Fruit fly (Drosophila melanogaster) whole organism, embryonic: ENCODE measurements around the gene CG33158.

Experiments used
- B-H1 ChIP-seq: fragments of 200-800 bp; sonication (Bioruptor generic); IDR thresholded peaks from 3 replicates; pipeline ENCODE4 v1.3.6; 2022; ENCODE audit warnings: missing biosample characterization, missing genetic modification characterization
- CG10267 ChIP-seq: fragments of 200-800 bp; sonication (Bioruptor generic); optimal IDR thresholded peaks from 2 replicates; lab custom pipeline; 2018; ENCODE audit warnings: missing biosample characterization, mild to moderate bottlenecking, missing genetic modification characterization, moderate library complexity
- CG10979 ChIP-seq: fragments of 200-800 bp; sonication (Bioruptor generic); optimal IDR thresholded peaks from 2 replicates; lab custom pipeline; 2018; ENCODE audit warnings: missing biosample characterization, mild to moderate bottlenecking, missing genetic modification characterization, moderate library complexity
- CG11247 ChIP-seq: fragments of 200-800 bp; sonication (Bioruptor generic); IDR thresholded peaks from 2 replicates; pipeline ENCODE4 v1.3.6; 2022; ENCODE audit warnings: missing biosample characterization, missing genetic modification characterization
- CG11398 ChIP-seq: fragments of 200-800 bp; sonication (Bioruptor generic); optimal IDR thresholded peaks from 2 replicates; lab custom pipeline; 2016; ENCODE audit warnings: missing biosample characterization, missing genetic modification characterization
- CG11723 ChIP-seq: fragments of 200-800 bp; sonication (Bioruptor generic); optimal IDR thresholded peaks from 2 replicates; lab custom pipeline; 2017; ENCODE audit warnings: missing biosample characterization, mild to moderate bottlenecking, missing genetic modification characterization
- CG12299 ChIP-seq: fragments of 200-800 bp; sonication (Bioruptor generic); optimal IDR thresholded peaks from 2 replicates; lab custom pipeline; 2018; ENCODE audit warnings: missing biosample characterization, mild to moderate bottlenecking, missing genetic modification characterization
- CG13287 ChIP-seq: fragments of 200-800 bp; sonication (Bioruptor generic); IDR thresholded peaks from 2 replicates; pipeline ENCODE4 v1.3.6; 2022; ENCODE audit warnings: missing biosample characterization, missing genetic modification characterization; ENCODE audit not compliant: partially characterized antibody
- CG13624 ChIP-seq: fragments of 200-800 bp; sonication (Bioruptor generic); optimal IDR thresholded peaks from 2 replicates; lab custom pipeline; 2016; ENCODE audit warnings: missing biosample characterization, missing genetic modification characterization
- CG13775 ChIP-seq: fragments of 200-800 bp; sonication (Bioruptor generic); optimal IDR thresholded peaks from 3 replicates; lab custom pipeline; 2017; ENCODE audit warnings: missing biosample characterization, mild to moderate bottlenecking, missing genetic modification characterization
- CG13894 ChIP-seq: fragments of 200-800 bp; sonication (Bioruptor generic); optimal IDR thresholded peaks from 3 replicates; lab custom pipeline; 2018; ENCODE audit warnings: missing biosample characterization, mild to moderate bottlenecking, missing genetic modification characterization, moderate library complexity
- CG2120 ChIP-seq: fragments of 200-800 bp; sonication (Bioruptor generic); optimal IDR thresholded peaks from 3 replicates; lab custom pipeline; 2016; ENCODE audit warnings: missing biosample characterization, missing genetic modification characterization
- CG2199 ChIP-seq: fragments of 200-800 bp; sonication (Bioruptor generic); IDR thresholded peaks from 3 replicates; pipeline ENCODE4 v1.3.6; 2022; ENCODE audit warnings: missing biosample characterization, missing genetic modification characterization
- CG2712 ChIP-seq: fragments of 200-800 bp; optimal IDR thresholded peaks from 3 replicates; lab custom pipeline; 2019; ENCODE audit warnings: missing biosample characterization, mild to moderate bottlenecking, missing genetic modification characterization, moderate library complexity
- CG3065 ChIP-seq: fragments of 200-800 bp; sonication (Bioruptor generic); optimal IDR thresholded peaks from 2 replicates; lab custom pipeline; 2016; ENCODE audit warnings: missing biosample characterization, missing genetic modification characterization
- CG31441 ChIP-seq: fragments of 200-800 bp; sonication (Bioruptor generic); IDR thresholded peaks from 2 replicates; pipeline ENCODE4 v1.3.6; 2022; ENCODE audit warnings: missing biosample characterization, missing genetic modification characterization
- CG3281 ChIP-seq: fragments of 200-800 bp; sonication (Bioruptor generic); optimal IDR thresholded peaks from 3 replicates; lab custom pipeline; 2017; ENCODE audit warnings: missing biosample characterization, mild to moderate bottlenecking, missing genetic modification characterization
- CG33213 ChIP-seq: fragments of 200-800 bp; sonication (Bioruptor generic); optimal IDR thresholded peaks from 3 replicates; lab custom pipeline; 2016; ENCODE audit warnings: missing biosample characterization, missing genetic modification characterization
- CG34224 ChIP-seq: fragments of 200-800 bp; sonication (Bioruptor generic); IDR thresholded peaks from 3 replicates; pipeline ENCODE4 v1.3.6; 2022; ENCODE audit warnings: missing biosample characterization, missing genetic modification characterization; ENCODE audit not compliant: partially characterized antibody
- CG3726 ChIP-seq: fragments of 200-800 bp; sonication (Bioruptor generic); IDR thresholded peaks from 3 replicates; pipeline ENCODE4, ENCODE4 v1.3.6; 2022; ENCODE audit warnings: missing biosample characterization, missing genetic modification characterization
- CG5245 ChIP-seq: fragments of 200-800 bp; sonication (Bioruptor generic); optimal IDR thresholded peaks from 3 replicates; lab custom pipeline; 2016; ENCODE audit warnings: missing biosample characterization, missing genetic modification characterization
- CG9609 ChIP-seq: fragments of 200-800 bp; sonication (Bioruptor generic); optimal IDR thresholded peaks from 3 replicates; lab custom pipeline; 2016; ENCODE audit warnings: missing biosample characterization, missing genetic modification characterization
- CTCF ChIP-seq: fragments of 200-800 bp; sonication (Bioruptor generic); optimal IDR thresholded peaks from 2 replicates; lab custom pipeline; 2017; ENCODE audit warnings: missing biosample characterization, mild to moderate bottlenecking, missing genetic modification characterization, moderate library complexity
- Chrac-16 ChIP-seq: fragments of 200-800 bp; sonication (Bioruptor generic); optimal IDR thresholded peaks from 3 replicates; lab custom pipeline; 2016; ENCODE audit warnings: missing biosample characterization, missing genetic modification characterization
- CoRest ChIP-seq: fragments of 200-800 bp; sonication (Bioruptor generic); optimal IDR thresholded peaks from 3 replicates; lab custom pipeline; 2018; ENCODE audit warnings: missing biosample characterization, mild to moderate bottlenecking, missing genetic modification characterization, moderate library complexity
- E2f2 ChIP-seq: fragments of 200-800 bp; sonication (Bioruptor generic); IDR thresholded peaks from 2 replicates; pipeline ENCODE4 v1.3.6; 2022; ENCODE audit warnings: missing biosample characterization, missing genetic modification characterization
- Ets65A ChIP-seq: fragments of 200-800 bp; sonication (Bioruptor generic); peaks from one replicate; lab custom pipeline; 2016; ENCODE audit warnings: missing biosample characterization, missing genetic modification characterization
- Fer1 ChIP-seq: fragments of 200-800 bp; sonication (Bioruptor generic); optimal IDR thresholded peaks from 2 replicates; lab custom pipeline; 2017; ENCODE audit warnings: missing biosample characterization, mild to moderate bottlenecking, missing genetic modification characterization
- HmgD ChIP-seq: fragments of 200-800 bp; sonication (Bioruptor generic); optimal IDR thresholded peaks from 3 replicates; lab custom pipeline; 2016; ENCODE audit warnings: missing biosample characterization, missing genetic modification characterization
- HmgZ ChIP-seq: fragments of 200-800 bp; sonication (Bioruptor generic); optimal IDR thresholded peaks from 2 replicates; lab custom pipeline; 2018; ENCODE audit warnings: missing biosample characterization, mild to moderate bottlenecking, missing genetic modification characterization
- MBD-R2 ChIP-seq: fragments of 200-800 bp; sonication (Bioruptor generic); IDR thresholded peaks from 2 replicates; pipeline ENCODE4 v1.3.6; 2022; ENCODE audit warnings: missing biosample characterization, missing genetic modification characterization
- Med ChIP-seq: fragments of 200-800 bp; sonication (Bioruptor generic); peaks from one replicate; lab custom pipeline; 2016; ENCODE audit warnings: missing biosample characterization, missing genetic modification characterization, mild to moderate bottlenecking, inconsistent platforms, moderate library complexity
- NC2α ChIP-seq: fragments of 200-800 bp; sonication (Bioruptor generic); optimal IDR thresholded peaks from 2 replicates; lab custom pipeline; 2016; ENCODE audit warnings: missing biosample characterization, missing genetic modification characterization
- Side ChIP-seq: fragments of 200-800 bp; sonication (Bioruptor generic); optimal IDR thresholded peaks from 2 replicates; lab custom pipeline; 2016; ENCODE audit warnings: missing biosample characterization, missing genetic modification characterization
- Sin3A ChIP-seq: fragments of >200 bp; optimal IDR thresholded peaks from 2 replicates; lab custom pipeline; 2018
- Ssrp ChIP-seq: fragments of 200-800 bp; sonication (Bioruptor generic); optimal IDR thresholded peaks from 2 replicates; lab custom pipeline; 2018; ENCODE audit warnings: missing biosample characterization, mild to moderate bottlenecking, missing genetic modification characterization, moderate library complexity
- Trl ChIP-seq, 3 experiments: fragments of >200 bp in 2 of 3; fragments of 200-800 bp in 1 of 3; sonication (Bioruptor generic) in 1 of 3; optimal IDR thresholded peaks; 2 replicates in 1 of 3; 3 replicates in 2 of 3; lab custom pipeline; 2016 to 2017; ENCODE audit warnings: missing biosample characterization in 1 of 3, missing genetic modification characterization in 1 of 3
- Xbp1 ChIP-seq: fragments of 200-800 bp; sonication (Bioruptor generic); optimal IDR thresholded peaks from 3 replicates; lab custom pipeline; 2016; ENCODE audit warnings: missing biosample characterization, mild to moderate bottlenecking, missing genetic modification characterization
- Xrp1 ChIP-seq: fragments of 200-800 bp; sonication (Bioruptor generic); IDR thresholded peaks from 2 replicates; pipeline ENCODE4 v1.3.6; 2022; ENCODE audit warnings: missing biosample characterization, missing genetic modification characterization
- amos ChIP-seq: fragments of 200-800 bp; sonication (Bioruptor generic); IDR thresholded peaks from 2 replicates; pipeline ENCODE4 v1.3.6; 2022; ENCODE audit warnings: missing biosample characterization, missing genetic modification characterization; ENCODE audit not compliant: partially characterized antibody
- cg ChIP-seq: fragments of 200-800 bp; sonication (Bioruptor generic); optimal IDR thresholded peaks from 3 replicates; lab custom pipeline; 2019; ENCODE audit warnings: missing biosample characterization, mild to moderate bottlenecking, missing genetic modification characterization, moderate library complexity
- crc ChIP-seq: fragments of 200-800 bp; sonication (Bioruptor generic); optimal IDR thresholded peaks from 2 replicates; lab custom pipeline; 2016; ENCODE audit warnings: missing biosample characterization, missing genetic modification characterization
- ems ChIP-seq: fragments of 200-800 bp; sonication (Bioruptor generic); optimal IDR thresholded peaks from 3 replicates; lab custom pipeline; 2016; ENCODE audit warnings: missing biosample characterization, missing genetic modification characterization
- gfzf ChIP-seq: fragments of 200-800 bp; sonication (Bioruptor generic); optimal IDR thresholded peaks from 2 replicates; lab custom pipeline; 2016; ENCODE audit warnings: missing biosample characterization, mild to moderate bottlenecking, missing genetic modification characterization, moderate library complexity
- h ChIP-seq: fragments of >200 bp; optimal IDR thresholded peaks from 2 replicates; lab custom pipeline; 2017
- insv ChIP-seq, 2 experiments: fragments of 200-800 bp; sonication (Bioruptor generic); optimal IDR thresholded peaks; 3 replicates each; lab custom pipeline; 2016 to 2018; ENCODE audit warnings: missing biosample characterization in 2 of 2, missing genetic modification characterization in 2 of 2
- lab ChIP-seq: fragments of 200-800 bp; sonication (Bioruptor generic); optimal IDR thresholded peaks from 3 replicates; lab custom pipeline; 2017; ENCODE audit warnings: missing biosample characterization, missing genetic modification characterization, mild to moderate bottlenecking, moderate library complexity, missing genetic modification reagents
- tup ChIP-seq: fragments of 200-800 bp; sonication (Bioruptor generic); optimal IDR thresholded peaks from 2 replicates; lab custom pipeline; 2016; ENCODE audit warnings: missing biosample characterization, mild to moderate bottlenecking, missing genetic modification characterization, moderate library complexity

The CG33158 gene

DNA sequence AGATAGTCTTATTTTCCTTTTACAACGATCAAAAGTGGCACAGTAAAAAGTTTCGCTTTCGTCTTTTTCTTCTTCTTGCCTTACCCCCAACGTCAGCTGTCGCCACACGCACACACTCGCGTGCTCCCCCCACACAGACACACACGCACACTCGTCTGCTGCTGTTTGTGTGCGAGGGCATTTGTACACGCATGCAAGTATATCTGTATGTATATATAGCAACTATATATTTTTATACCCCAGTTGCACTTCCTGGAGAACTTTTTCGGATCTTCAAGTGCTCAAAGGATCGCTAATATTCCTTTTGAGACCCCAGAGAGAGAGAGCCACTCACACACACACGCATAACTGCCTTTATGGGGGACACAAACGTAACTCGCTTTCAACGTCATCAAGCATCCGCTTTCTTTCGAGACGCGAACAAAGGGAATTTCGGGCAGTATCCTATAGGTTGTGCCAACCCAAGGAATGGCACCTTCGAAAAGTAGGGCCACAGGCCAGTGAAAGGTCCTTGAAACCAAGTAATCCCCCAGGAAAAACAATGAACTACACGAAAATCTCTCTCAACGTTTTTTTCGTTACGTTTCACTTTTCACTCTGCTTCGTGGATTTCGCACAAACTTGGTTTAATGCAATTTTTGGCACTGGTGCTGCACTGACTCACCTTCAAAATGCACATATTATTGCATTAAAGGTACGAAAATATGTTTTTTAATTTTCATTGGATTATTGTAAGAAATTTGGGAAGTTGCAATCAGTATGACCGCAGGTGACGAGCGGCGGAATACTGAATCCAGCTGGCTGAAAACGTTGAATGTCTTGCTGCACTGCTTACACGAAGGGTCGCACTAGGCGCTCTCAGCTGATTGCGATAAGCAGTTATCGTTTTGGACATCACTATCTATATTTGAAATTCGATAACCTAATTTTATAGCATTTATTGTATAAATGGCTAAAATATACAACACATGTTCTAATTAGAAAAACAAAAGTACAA, 41.3 kb upstream of the CG33158 start, which contains the start of gene roq (continued):
- TF ChIP-seq CoRest (tag; lab: Kevin White, UChicago) (peak; percentile 34), CG11247 (no peak), HmgD (peak; percentile 59), CG12299 (tag; lab: Kevin White, UChicago) (peak; percentile 1), Trl (optimal IDR thresholded peaks at IDR 0.05; lab: Kevin White, UChicago) (peak; percentile 23 to 46), Trl (GFP tag; optimal IDR thresholded peaks at IDR 0.05; lab: Kevin White, UChicago) (no peak), CG2712 (tag; lab: Kevin White, UChicago) (peak; percentile 41), tup (GFP tag; lab: Kevin White, UChicago) (no peak), E2f2 (GFP tag; lab: Robert Waterston, UW) (peak; percentile 89), MBD-R2 (peak; percentile 77), cg (GFP tag; lab: Kevin White, UChicago) (peak; percentile 98), CG10267 (tag; lab: Kevin White, UChicago) (peak; percentile 28), CTCF (GFP tag; lab: Kevin White, UChicago) (peak; percentile 28), Med (GFP tag; lab: Kevin White, UChicago) (peak; percentile 71), amos (peak; percentile 59; the same call in 1 of the 2 replicates)

DNA sequence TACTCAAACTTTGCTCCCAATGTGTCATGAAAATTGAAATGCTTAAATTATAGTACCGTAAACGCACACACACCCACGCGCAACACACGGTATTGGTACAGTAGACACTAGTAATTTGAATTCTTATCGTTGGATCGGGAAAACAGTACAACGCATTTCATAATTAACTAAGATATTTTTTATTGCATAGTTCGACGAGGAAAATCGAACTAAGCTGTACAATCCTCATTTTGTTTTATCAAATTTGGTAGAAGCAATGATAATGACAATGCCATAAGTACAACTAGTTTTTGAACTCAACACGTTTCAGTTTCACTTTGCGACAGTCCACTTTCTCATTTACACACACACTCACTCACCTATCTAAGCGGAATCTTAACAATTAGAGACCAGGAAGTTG, 38.6 kb upstream of the CG33158 start:
- TF ChIP-seq CG31441 (GFP tag; lab: Robert Waterston, UW) (peak; percentile 54; the same call in 1 of the 2 replicates), ems (GFP tag; lab: Kevin White, UChicago) (peak; percentile 60), lab (peak; percentile 88), insv (GFP tag; optimal IDR thresholded peaks at IDR 0.05; lab: Kevin White, UChicago) (no peak), Fer1 (GFP tag; lab: Kevin White, UChicago) (peak; percentile 74), HmgZ (tag; lab: Kevin White, UChicago) (peak; percentile 70), CG3726 (GFP tag; lab: Robert Waterston, UW) (no peak), CG9609 (GFP tag; lab: Kevin White, UChicago) (peak; percentile 50), CG3281 (GFP tag; lab: Kevin White, UChicago) (peak; percentile 81), CG10979 (tag; lab: Kevin White, UChicago) (peak; percentile 67), Xbp1 (GFP tag; lab: Kevin White, UChicago) (peak; percentile 71), CG13287 (GFP tag; lab: Robert Waterston, UW) (no peak), CG34224 (GFP tag; lab: Robert Waterston, UW) (no peak), CG5245 (GFP tag; lab: Kevin White, UChicago) (peak; percentile 49), CG3065 (GFP tag; lab: Kevin White, UChicago) (no peak), Chrac-16 (GFP tag; lab: Kevin White, UChicago) (peak; percentile 69), CG11398 (peak; percentile 36), Side (GFP tag; lab: Kevin White, UChicago) (no peak), CG12299 (tag; lab: Kevin White, UChicago) (peak; percentile 49), Ets65A (GFP tag; lab: Kevin White, UChicago) (peak; percentile 61), B-H1 (GFP tag; lab: Robert Waterston, UW) (no peak), CG13775 (peak; percentile 56), crc (GFP tag; lab: Kevin White, UChicago) (peak; percentile 12), CG2199 (GFP tag; lab: Robert Waterston, UW) (0 out of 3 replicates have a peak, but pooled peaks have one; percentile 25), CG33213 (GFP tag; lab: Kevin White, UChicago) (peak; percentile 9), Ssrp (tag; lab: Kevin White, UChicago) (peak; percentile 59), h (lab: Kevin White, UChicago) (no peak), Trl (optimal IDR thresholded peaks at IDR 0.05; lab: Kevin White, UChicago) (no peak), Trl (GFP tag; optimal IDR thresholded peaks at IDR 0.05; lab: Kevin White, UChicago) (peak; percentile 60), CG11723 (GFP tag; lab: Kevin White, UChicago) (peak; percentile 46), NC2α (peak; percentile 4), Sin3A (lab: Kevin White, UChicago) (no peak), gfzf (GFP tag; lab: Kevin White, UChicago) (no peak), CG2120 (GFP tag; lab: Kevin White, UChicago) (peak; percentile 85), CG13894 (tag; lab: Kevin White, UChicago) (peak; percentile 38), Xrp1 (GFP tag; lab: Robert Waterston, UW) (peak; percentile 51; the same call in 1 of the 2 replicates), CG13624 (GFP tag; lab: Kevin White, UChicago) (peak; percentile 71)
